Worm (Caenorhabditis elegans) whole organism, young adult: ENCODE measurements around the gene micu-1.
A peak's percentile ranks its signal among the peaks of the same experiment; 100 is the strongest.

Source experiments
- B0336.3 ChIP-seq: fragments of 200-800 bp; sonication (Bioruptor generic); IDR thresholded peaks from 2 replicates; pipeline ENCODE4 v1.3.6; 2022; ENCODE audit warnings: missing genetic modification characterization, missing compliant biosample characterization
- C06A6.2 ChIP-seq: fragments of 200-800 bp; sonication (Bioruptor generic); conservative IDR thresholded peaks from 2 replicates; pipeline ENCODE4 v1.3.6; 2022; ENCODE audit warnings: missing genetic modification characterization, missing compliant biosample characterization
- D2030.7 ChIP-seq: fragments of 200-800 bp; sonication (Bioruptor generic); IDR thresholded peaks from 2 replicates; pipeline ENCODE4 v1.3.6; 2022; ENCODE audit warnings: missing genetic modification reagents, missing genetic modification characterization, missing compliant biosample characterization
- F22D6.2 ChIP-seq: sonication (generic microtip); optimal IDR thresholded peaks from 2 replicates; lab custom pipeline; 2016; ENCODE audit warnings: mild to moderate bottlenecking, missing genetic modification characterization, missing compliant biosample characterization
- F52B5.7 ChIP-seq: sonication (generic microtip); optimal IDR thresholded peaks from 2 replicates; lab custom pipeline; 2016; ENCODE audit warnings: mild to moderate bottlenecking, missing genetic modification characterization, missing compliant biosample characterization
- T26A5.8 ChIP-seq: sonication (generic microtip); optimal IDR thresholded peaks from 2 replicates; lab custom pipeline; 2016; ENCODE audit warnings: missing genetic modification characterization, missing compliant biosample characterization
- Y53F4B.3 ChIP-seq: fragments of 200-800 bp; sonication (Bioruptor generic); IDR thresholded peaks from 2 replicates; pipeline ENCODE4 v1.3.6; 2022; ENCODE audit warnings: missing genetic modification reagents, missing genetic modification characterization, missing compliant biosample characterization
- Y53G8AR.9 ChIP-seq: fragments of 200-800 bp; sonication (Bioruptor generic); conservative IDR thresholded peaks from 2 replicates; pipeline ENCODE4 v1.3.6; 2022; ENCODE audit warnings: missing genetic modification reagents, missing genetic modification characterization, missing compliant biosample characterization
- Y56A3A.18 ChIP-seq: fragments of 200-800 bp; sonication (Bioruptor generic); IDR thresholded peaks from 2 replicates; pipeline ENCODE4 v1.3.6; 2022; ENCODE audit warnings: missing genetic modification reagents, missing genetic modification characterization, missing compliant biosample characterization
- Y79H2A.3 ChIP-seq: fragments of 200-800 bp; sonication (Bioruptor generic); conservative IDR thresholded peaks from 2 replicates; pipeline ENCODE4 v1.3.6; 2022; ENCODE audit warnings: missing genetic modification reagents, missing genetic modification characterization, missing compliant biosample characterization
- Y95B8A.8 ChIP-seq: fragments of 200-800 bp; sonication (Bioruptor generic); IDR thresholded peaks from 2 replicates; pipeline ENCODE4 v1.3.6; 2022; ENCODE audit warnings: missing genetic modification reagents, missing genetic modification characterization, missing compliant biosample characterization
- ZK185.1 ChIP-seq: sonication (generic microtip); optimal IDR thresholded peaks from 2 replicates; lab custom pipeline; 2016; ENCODE audit warnings: mild to moderate bottlenecking, missing genetic modification characterization, missing compliant biosample characterization; ENCODE audit not compliant: poor library complexity, severe bottlenecking
- ama-1 ChIP-seq, 3 experiments: fragments of 150-350 bp in 1 of 3; sonication (generic microtip) in 2 of 3; optimal IDR thresholded peaks; 2 replicates each; lab custom pipeline; 2014 to 2018; ENCODE audit warnings: missing biosample characterization in 2 of 3, missing genetic modification characterization in 2 of 3, missing genetic modification reagents in 2 of 3
- atf-7 ChIP-seq: sonication (generic microtip); optimal IDR thresholded peaks from 2 replicates; lab custom pipeline; 2017; ENCODE audit warnings: mild to moderate bottlenecking, missing genetic modification characterization, missing compliant biosample characterization
- athp-1 ChIP-seq: sonication (generic microtip); optimal IDR thresholded peaks from 2 replicates; lab custom pipeline; 2017; ENCODE audit warnings: mild to moderate bottlenecking, missing genetic modification characterization, missing compliant biosample characterization
- attf-5 ChIP-seq: fragments of 200-800 bp; sonication (Bioruptor generic); optimal IDR thresholded peaks from 2 replicates; lab custom pipeline; 2018; ENCODE audit warnings: mild to moderate bottlenecking, missing genetic modification characterization, missing compliant biosample characterization
- attf-6 ChIP-seq: fragments of 200-800 bp; sonication (Bioruptor generic); IDR thresholded peaks from 2 replicates; pipeline ENCODE4 v1.3.6; 2022; ENCODE audit warnings: missing genetic modification reagents, missing genetic modification characterization, missing compliant biosample characterization
- cebp-1 ChIP-seq, 2 experiments: fragments of 200-800 bp in 1 of 2; sonication (Bioruptor generic) in 1 of 2; sonication (generic microtip) in 1 of 2; IDR thresholded peaks in 1 of 2; optimal IDR thresholded peaks in 1 of 2; 2 replicates each; pipeline versions ENCODE4 v1.3.6 to Lab custom; 2017 to 2022; ENCODE audit warnings: missing compliant biosample characterization in 2 of 2, missing genetic modification characterization in 2 of 2, mild to moderate bottlenecking in 1 of 2, missing genetic modification reagents in 1 of 2, moderate library complexity in 1 of 2
- cebp-2 ChIP-seq: fragments of 200-800 bp; sonication (Bioruptor generic); IDR thresholded peaks from 2 replicates; pipeline ENCODE4 v1.3.6; 2022; ENCODE audit warnings: missing genetic modification characterization, missing compliant biosample characterization
- ceh-58 ChIP-seq: fragments of 200-800 bp; sonication (Bioruptor generic); IDR thresholded peaks from 2 replicates; pipeline ENCODE4 v1.3.6; 2022; ENCODE audit warnings: missing genetic modification characterization, missing compliant biosample characterization
- die-1 ChIP-seq: sonication (generic microtip); optimal IDR thresholded peaks from 2 replicates; lab custom pipeline; 2016; ENCODE audit warnings: missing genotype, mild to moderate bottlenecking, missing genetic modification characterization, missing compliant biosample characterization
- dox-1 ChIP-seq: fragments of 200-800 bp; sonication (Bioruptor generic); IDR thresholded peaks from 2 replicates; pipeline ENCODE4 v1.3.6; 2022; ENCODE audit warnings: missing genetic modification reagents, missing genetic modification characterization, missing compliant biosample characterization
- efl-1 ChIP-seq: fragments of 150-350 bp; optimal IDR thresholded peaks from 2 replicates; lab custom pipeline; 2014; ENCODE audit warnings: missing biosample characterization, missing genetic modification reagents, missing genetic modification characterization
- egl-44 ChIP-seq: fragments of 200-800 bp; sonication (Bioruptor generic); IDR thresholded peaks from 2 replicates; pipeline ENCODE4 v1.3.6; 2022; ENCODE audit warnings: missing genetic modification reagents, missing genetic modification characterization, missing compliant biosample characterization
- fkh-3 ChIP-seq: sonication (generic microtip); optimal IDR thresholded peaks from 2 replicates; lab custom pipeline; 2016; ENCODE audit warnings: mild to moderate bottlenecking, missing genetic modification characterization, missing compliant biosample characterization
- gei-17 ChIP-seq: fragments of 200-800 bp; sonication (Bioruptor generic); optimal IDR thresholded peaks from 2 replicates; lab custom pipeline; 2018; ENCODE audit warnings: mild to moderate bottlenecking, missing genetic modification characterization, missing compliant biosample characterization
- hmg-1.2 ChIP-seq: fragments of 200-800 bp; sonication (Bioruptor generic); IDR thresholded peaks from 2 replicates; pipeline ENCODE4 v1.3.6; 2022; ENCODE audit warnings: missing genetic modification reagents, missing genetic modification characterization, missing compliant biosample characterization
- let-607 ChIP-seq, 2 experiments: fragments of 200-800 bp in 1 of 2; sonication (Bioruptor generic) in 1 of 2; sonication (generic microtip) in 1 of 2; optimal IDR thresholded peaks; 2 replicates each; lab custom pipeline; 2016 to 2018; ENCODE audit warnings: mild to moderate bottlenecking in 2 of 2, missing compliant biosample characterization in 2 of 2, missing genetic modification characterization in 2 of 2, moderate library complexity in 2 of 2, missing genotype in 1 of 2
- lin-26 ChIP-seq: fragments of 200-800 bp; sonication (Bioruptor generic); IDR thresholded peaks from 2 replicates; pipeline ENCODE4 v1.3.6; 2022; ENCODE audit warnings: missing genetic modification reagents, missing genetic modification characterization, missing compliant biosample characterization
- lin-35 ChIP-seq, 3 experiments: fragments of 150-350 bp in 2 of 3; sonication (generic microtip) in 1 of 3; optimal IDR thresholded peaks; 2 replicates each; lab custom pipeline; 2014 to 2018; ENCODE audit warnings: missing biosample characterization in 3 of 3, missing genetic modification characterization in 3 of 3, missing genetic modification reagents in 3 of 3
- lin-40 ChIP-seq: sonication (generic microtip); optimal IDR thresholded peaks from 2 replicates; lab custom pipeline; 2016; ENCODE audit warnings: missing genetic modification characterization, mild to moderate bottlenecking, missing compliant biosample characterization, missing genotype, missing genetic modification reagents
- lir-1 ChIP-seq: fragments of 200-800 bp; sonication (Bioruptor generic); conservative IDR thresholded peaks from 2 replicates; pipeline ENCODE4 v1.3.6; 2022; ENCODE audit warnings: missing genetic modification reagents, missing genetic modification characterization, missing compliant biosample characterization
- lsy-27 ChIP-seq: sonication (generic microtip); optimal IDR thresholded peaks from 2 replicates; lab custom pipeline; 2017; ENCODE audit warnings: missing genetic modification characterization, mild to moderate bottlenecking, missing compliant biosample characterization, antibody characterized with exemption, missing genotype, borderline replicate concordance; ENCODE audit not compliant: insufficient read depth
- mcd-1 ChIP-seq: fragments of 200-800 bp; sonication (Bioruptor generic); IDR thresholded peaks from 2 replicates; pipeline ENCODE4 v1.3.6; 2022; ENCODE audit warnings: missing genetic modification reagents, missing genetic modification characterization, missing compliant biosample characterization
- mel-28 ChIP-seq: sonication (generic microtip); optimal IDR thresholded peaks from 2 replicates; lab custom pipeline; 2016; ENCODE audit warnings: borderline replicate concordance, mild to moderate bottlenecking, missing genetic modification characterization, missing compliant biosample characterization
- nfyb-1 ChIP-seq: fragments of 200-800 bp; sonication (Bioruptor generic); IDR thresholded peaks from 2 replicates; pipeline ENCODE4 v1.3.6; 2022; ENCODE audit warnings: missing genetic modification reagents, missing genetic modification characterization, missing compliant biosample characterization
- nhr-27 ChIP-seq: fragments of 200-800 bp; sonication (Bioruptor generic); optimal IDR thresholded peaks from 2 replicates; lab custom pipeline; 2018; ENCODE audit warnings: mild to moderate bottlenecking, missing genetic modification characterization, moderate library complexity, missing compliant biosample characterization
- nhr-80 ChIP-seq: sonication (generic microtip); optimal IDR thresholded peaks from 2 replicates; lab custom pipeline; 2016; ENCODE audit warnings: missing genetic modification characterization, missing compliant biosample characterization
- nhr-90 ChIP-seq: sonication (generic microtip); optimal IDR thresholded peaks from 2 replicates; lab custom pipeline; 2016; ENCODE audit warnings: missing genotype, mild to moderate bottlenecking, missing genetic modification characterization, missing compliant biosample characterization
- rec-8 ChIP-seq, 2 experiments: sonication (generic microtip); optimal IDR thresholded peaks; 2 replicates each; lab custom pipeline; 2016; ENCODE audit warnings: mild to moderate bottlenecking in 2 of 2, missing genetic modification characterization in 2 of 2, missing genetic modification reagents in 2 of 2, missing genotype in 2 of 2, missing biosample characterization in 1 of 2, missing compliant biosample characterization in 1 of 2, moderate library complexity in 1 of 2
- sdz-38 ChIP-seq: sonication (generic microtip); optimal IDR thresholded peaks from 2 replicates; lab custom pipeline; 2016; ENCODE audit warnings: missing genotype, missing genetic modification characterization, missing compliant biosample characterization
- xnd-1 ChIP-seq: sonication (generic microtip); optimal IDR thresholded peaks from 2 replicates; lab custom pipeline; 2016; ENCODE audit warnings: missing genotype, missing genetic modification reagents, missing genetic modification characterization, missing compliant biosample characterization
- zfh-2 ChIP-seq: fragments of 200-800 bp; sonication (Bioruptor generic); conservative IDR thresholded peaks from 2 replicates; pipeline ENCODE4 v1.3.6; 2022; ENCODE audit warnings: missing genetic modification reagents, missing genetic modification characterization, missing compliant biosample characterization
- ztf-18 ChIP-seq: sonication (generic microtip); optimal IDR thresholded peaks from 2 replicates; lab custom pipeline; 2016; ENCODE audit warnings: missing genotype, mild to moderate bottlenecking, missing genetic modification characterization, missing compliant biosample characterization
- ztf-26 ChIP-seq: sonication (generic microtip); optimal IDR thresholded peaks from 2 replicates; lab custom pipeline; 2017; ENCODE audit warnings: missing genetic modification characterization, missing compliant biosample characterization

The micu-1 gene

DNA sequence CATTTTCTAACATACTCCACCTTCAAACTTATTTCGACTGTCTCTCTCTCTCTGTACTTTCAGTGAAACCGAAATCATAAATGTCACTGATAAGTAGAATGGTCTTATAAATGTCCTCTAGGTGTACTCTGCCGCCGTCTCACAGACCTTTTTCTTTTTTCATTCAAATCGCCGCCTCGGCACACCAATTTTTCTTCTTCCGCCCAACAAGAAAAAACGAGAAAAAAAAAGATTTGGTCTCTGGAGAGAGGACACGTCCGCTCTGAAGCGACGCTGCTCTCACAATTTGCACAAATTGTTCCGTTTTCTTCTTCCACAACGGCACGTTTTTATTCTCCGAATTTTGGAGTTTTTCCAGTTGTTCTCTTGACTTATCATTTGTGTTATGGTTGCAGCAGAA lies 15.4 kb downstream of the micu-1 start:
- TF ChIP-seq ZK185.1 (tag; lab: Kevin White, UChicago) (peak; percentile 13), D2030.7 (GFP tag; lab: Robert Waterston, UW) (no peak), B0336.3 (GFP tag; lab: Robert Waterston, UW) (0 out of 2 replicates have a peak, but pooled peaks have one; percentile 23), cebp-1 (GFP tag; IDR thresholded peaks at IDR 0.05; lab: Robert Waterston, UW) (no peak), cebp-1 (tag; optimal IDR thresholded peaks at IDR 0.05; lab: Kevin White, UChicago) (peak; percentile 14), hmg-1.2 (no peak), zfh-2 (peak; percentile 48; the same call in 1 of the 2 replicates), lin-40 (tag; lab: Kevin White, UChicago) (peak; percentile 1), nhr-80 (peak; percentile 72), ztf-26 (no peak), cebp-2 (no peak), Y53G8AR.9 (no peak), lin-26 (GFP tag; lab: Robert Waterston, UW) (0 out of 2 replicates have a peak, but pooled peaks have one; percentile 64), C06A6.2 (GFP tag; lab: Robert Waterston, UW) (0 out of 2 replicates have a peak, but pooled peaks have one; percentile 18), dox-1 (peak; percentile 32; the same call in 1 of the 2 replicates)

DNA sequence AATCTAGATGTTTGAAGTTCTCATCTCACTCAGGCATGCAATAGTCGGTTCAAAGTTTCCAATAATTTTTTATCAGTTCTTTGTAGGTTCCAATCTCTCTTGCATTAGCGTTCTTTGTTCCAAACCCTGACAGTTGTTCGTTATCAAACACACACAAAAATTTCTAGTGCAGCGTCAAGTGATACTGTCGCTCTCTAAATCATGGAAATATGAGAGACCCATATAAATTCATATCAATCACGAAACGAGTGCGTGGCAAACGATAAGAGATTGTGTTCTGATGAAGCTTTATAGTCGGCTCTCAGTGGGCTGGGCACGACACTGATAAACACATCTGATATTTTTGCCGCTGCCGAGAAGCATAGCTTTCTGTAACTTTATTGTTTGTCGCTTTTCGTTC lies 16.5 kb downstream of the micu-1 start:
- no peak for TF ChIP-seq gei-17 (GFP tag; lab: Kevin White, UChicago)
- TF ChIP-seq egl-44: 0 out of 2 replicates have a peak, but pooled peaks have one; percentile 39
- TF ChIP-seq nhr-90 (tag; lab: Kevin White, UChicago): peak; percentile 16
- no peak for TF ChIP-seq lin-35 (GFP tag; optimal IDR thresholded peaks at IDR 0.05; lab: Kevin White, UChicago)
- no peak for TF ChIP-seq F52B5.7
- no peak for TF ChIP-seq athp-1 (tag; lab: Kevin White, UChicago)
- TF ChIP-seq T26A5.8: no peak
- TF ChIP-seq nhr-80: peak; percentile 95
- no peak for TF ChIP-seq Y56A3A.18 (GFP tag; lab: Robert Waterston, UW)
- TF ChIP-seq let-607 (tag; optimal IDR thresholded peaks at IDR 0.05; lab: Kevin White, UChicago): peak in 1 of 2 experiments; percentile 8
- no peak for TF ChIP-seq Y79H2A.3
- TF ChIP-seq lin-40 (tag; lab: Kevin White, UChicago): peak; percentile 26
- TF ChIP-seq mel-28 (tag; lab: Kevin White, UChicago): no peak
- TF ChIP-seq atf-7: peak; percentile 53
- TF ChIP-seq cebp-1 (GFP tag; IDR thresholded peaks at IDR 0.05; lab: Robert Waterston, UW): no peak
- peak; percentile 37 for TF ChIP-seq cebp-1 (tag; optimal IDR thresholded peaks at IDR 0.05; lab: Kevin White, UChicago)
- TF ChIP-seq efl-1 (GFP tag; lab: Kevin White, UChicago): no peak
- TF ChIP-seq fkh-3 (tag; lab: Kevin White, UChicago): no peak
- no peak for TF ChIP-seq attf-5 (GFP tag; lab: Kevin White, UChicago)
- no peak for TF ChIP-seq die-1 (tag; lab: Kevin White, UChicago)
- peak; percentile 3 for TF ChIP-seq ztf-26
- TF ChIP-seq nhr-27 (tag; lab: Kevin White, UChicago): no peak
- no peak for TF ChIP-seq lir-1
- TF ChIP-seq nfyb-1: peak; percentile 74
- TF ChIP-seq sdz-38 (tag; lab: Kevin White, UChicago): no peak
- TF ChIP-seq mcd-1 (GFP tag; lab: Robert Waterston, UW): no peak
- TF ChIP-seq dox-1: peak; percentile 59
- TF ChIP-seq F22D6.2 (tag; lab: Kevin White, UChicago): no peak
- no peak for TF ChIP-seq rec-8 (tag; optimal IDR thresholded peaks at IDR 0.05; lab: Kevin White, UChicago)
- TF ChIP-seq Y95B8A.8 (GFP tag; lab: Robert Waterston, UW): no peak
- no peak for TF ChIP-seq attf-6
- TF ChIP-seq Y53F4B.3 (GFP tag; lab: Robert Waterston, UW): no peak
- TF ChIP-seq ama-1 (optimal IDR thresholded peaks at IDR 0.05; lab: Kevin White, UChicago): no peak
- no peak for TF ChIP-seq ama-1 (GFP tag; optimal IDR thresholded peaks at IDR 0.05; lab: Kevin White, UChicago)
- TF ChIP-seq ceh-58 (GFP tag; lab: Robert Waterston, UW): no peak
- no peak for TF ChIP-seq xnd-1 (tag; lab: Kevin White, UChicago)
- no peak for TF ChIP-seq lsy-27
- TF ChIP-seq ztf-18 (tag; lab: Kevin White, UChicago): no peak
